Worm (Caenorhabditis elegans): ENCODE data around the gene agxt-1.

- TF ChIP-seq arid-1 (GFP tag; conservative IDR thresholded peaks at IDR 0.05), result no peak
- no peak for TF ChIP-seq nhr-111 (GFP tag; optimal IDR thresholded peaks at IDR 0.05)
- TF ChIP-seq snpc-4 (tag; optimal IDR thresholded peaks at IDR 0.05), result no peak
- TF ChIP-seq unc-130 (GFP tag; optimal IDR thresholded peaks at IDR 0.05), result no peak
- no peak for TF ChIP-seq madf-9 (GFP tag; conservative IDR thresholded peaks at IDR 0.05)
- no peak for TF ChIP-seq mdl-1 (tag; optimal IDR thresholded peaks at IDR 0.05)
Measured at ce11 chrII:8891042-8891441, 45.6 kb downstream of the agxt-1 start.
